Fruit fly (Drosophila melanogaster): ENCODE measurements around the gene Rpn12.

dm6 chr3L:16571739-16572063, 11.1 kb upstream of the Rpn12 start:
- TF ChIP-seq EcR (GFP tag; optimal IDR thresholded peaks at IDR 0.05) (no peak), psq (optimal IDR thresholded peaks at IDR 0.05) (no peak), usp (GFP tag; optimal IDR thresholded peaks at IDR 0.05) (no peak), Dll (optimal IDR thresholded peaks at IDR 0.05) (no peak), CG8478 (optimal IDR thresholded peaks at IDR 0.05) (no peak), pan (optimal IDR thresholded peaks at IDR 0.05) (no peak)
